Worm (Caenorhabditis elegans) whole organism, early embryonic: ENCODE data around the gene Y81G3A.2.

Experiments used
- B0310.2 ChIP-seq: sonication (generic microtip); optimal IDR thresholded peaks from 2 replicates; lab custom pipeline; 2016; ENCODE audit warnings: mild to moderate bottlenecking, missing genetic modification characterization, missing compliant biosample characterization
- ama-1 ChIP-seq: fragments of 150-350 bp; optimal IDR thresholded peaks from 2 replicates; lab custom pipeline; 2014
- ets-7 ChIP-seq: sonication (generic microtip); optimal IDR thresholded peaks from 2 replicates; lab custom pipeline; 2016; ENCODE audit warnings: missing genotype, missing genetic modification characterization, missing compliant biosample characterization
- flt-1 ChIP-seq: fragments of 200-800 bp; sonication (Bioruptor generic); IDR thresholded peaks from 2 replicates; pipeline ENCODE4 v1.3.6; 2022; ENCODE audit warnings: missing genetic modification characterization, missing compliant biosample characterization
- hmbx-1 ChIP-seq: sonication (generic microtip); optimal IDR thresholded peaks from 2 replicates; lab custom pipeline; 2016; ENCODE audit warnings: mild to moderate bottlenecking, missing genetic modification characterization, missing compliant biosample characterization
- hnd-1 ChIP-seq: sonication (generic microtip); optimal IDR thresholded peaks from 2 replicates; lab custom pipeline; 2016; ENCODE audit warnings: missing genetic modification characterization, missing compliant biosample characterization
- scrt-1 ChIP-seq: fragments of 200-800 bp; sonication (Bioruptor generic); IDR thresholded peaks from 2 replicates; pipeline ENCODE4 v1.3.6; 2022; ENCODE audit warnings: missing genetic modification characterization, missing compliant biosample characterization
- sea-1 ChIP-seq: fragments of 200-800 bp; sonication (Bioruptor generic); conservative IDR thresholded peaks from 2 replicates; pipeline ENCODE4 v1.3.6; 2022; ENCODE audit warnings: missing genetic modification characterization, missing compliant biosample characterization
- tbx-37 ChIP-seq: fragments of 200-800 bp; sonication (Bioruptor generic); conservative IDR thresholded peaks from 2 replicates; pipeline ENCODE4 v1.3.6; 2022; ENCODE audit warnings: missing genetic modification reagents, missing genetic modification characterization, missing compliant biosample characterization
- tra-4 ChIP-seq: sonication (generic microtip); optimal IDR thresholded peaks from 2 replicates; lab custom pipeline; 2017; ENCODE audit warnings: missing genetic modification characterization, missing compliant biosample characterization

DNA sequence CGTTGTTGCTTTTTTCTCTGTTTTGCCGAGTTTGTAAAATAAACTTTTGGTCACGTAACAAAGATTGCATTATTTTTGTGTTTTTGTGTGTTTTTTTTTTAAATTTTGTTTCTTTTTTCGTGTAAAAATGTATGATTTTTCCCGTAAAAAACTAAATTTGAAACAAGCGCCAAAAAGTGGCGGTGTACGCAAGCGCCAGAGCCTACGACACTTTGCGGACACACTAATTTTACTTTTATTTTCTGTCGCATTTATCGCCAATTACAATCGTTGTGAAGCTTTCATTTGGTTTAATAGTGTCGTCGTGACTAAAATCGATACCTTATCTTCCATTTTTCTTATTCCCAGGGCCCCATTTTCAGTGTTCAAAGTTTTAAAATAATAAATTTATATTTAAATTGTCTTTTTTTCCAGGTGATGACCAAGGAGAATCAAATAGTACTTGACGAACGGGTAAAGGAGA lies 3.1 kb downstream of the Y81G3A.2 start, which contains the start of the genes Y81G3A.1 and gcn-2:
- TF ChIP-seq sea-1: no peak
- no peak for TF ChIP-seq hmbx-1 (tag; lab: Kevin White, UChicago)
- TF ChIP-seq B0310.2 (tag; lab: Kevin White, UChicago): no peak
- TF ChIP-seq tra-4 (tag; lab: Kevin White, UChicago): no peak
- TF ChIP-seq hnd-1 (tag; lab: Kevin White, UChicago): no peak
- no peak for TF ChIP-seq flt-1 (GFP tag; lab: Robert Waterston, UW)
- TF ChIP-seq ama-1 (lab: Kevin White, UChicago): no peak
- TF ChIP-seq tbx-37 (GFP tag; lab: Robert Waterston, UW): no peak
- TF ChIP-seq ets-7: no peak
- no peak for TF ChIP-seq scrt-1
